Worm (Caenorhabditis elegans) whole organism, L1 larva: Measurements from ENCODE around the gene F17A9.5.

Source experiments
- C16A3.4 ChIP-seq: fragments of 150-350 bp; optimal IDR thresholded peaks from 2 replicates; lab custom pipeline; 2014; ENCODE audit warnings: missing biosample characterization, missing genetic modification characterization
- F16B12.6 ChIP-seq: fragments of 150-350 bp; optimal IDR thresholded peaks from 2 replicates; lab custom pipeline; 2014; ENCODE audit warnings: missing biosample characterization, missing genetic modification characterization
- aly-2 ChIP-seq: fragments of 150-350 bp; optimal IDR thresholded peaks from 2 replicates; lab custom pipeline; 2014; ENCODE audit warnings: missing biosample characterization, missing genetic modification characterization
- ama-1 ChIP-seq: fragments of 150-350 bp; optimal IDR thresholded peaks from 2 replicates; lab custom pipeline; 2014
- blmp-1 ChIP-seq: fragments of 150-350 bp; optimal IDR thresholded peaks from 2 replicates; lab custom pipeline; 2014; ENCODE audit warnings: missing biosample characterization, missing genetic modification characterization
- ceh-63 ChIP-seq: fragments of 200-800 bp; sonication (Bioruptor generic); optimal IDR thresholded peaks from 2 replicates; lab custom pipeline; 2018; ENCODE audit warnings: mild to moderate bottlenecking, missing genetic modification characterization, missing compliant biosample characterization
- ceh-8 ChIP-seq: fragments of 200-800 bp; sonication (Bioruptor generic); optimal IDR thresholded peaks from 2 replicates; lab custom pipeline; 2018; ENCODE audit warnings: mild to moderate bottlenecking, missing genetic modification characterization, moderate library complexity, missing compliant biosample characterization
- ceh-88 ChIP-seq: fragments of 200-800 bp; sonication (Bioruptor generic); IDR thresholded peaks from 2 replicates; pipeline ENCODE4 v1.3.6; 2022; ENCODE audit warnings: missing genetic modification characterization, missing compliant biosample characterization
- dsc-1 ChIP-seq: sonication (generic microtip); optimal IDR thresholded peaks from 2 replicates; lab custom pipeline; 2016; ENCODE audit warnings: mild to moderate bottlenecking, missing genetic modification characterization, missing compliant biosample characterization
- efl-3 ChIP-seq: fragments of 200-800 bp; sonication (Bioruptor generic); optimal IDR thresholded peaks from 2 replicates; lab custom pipeline; 2018; ENCODE audit warnings: mild to moderate bottlenecking, missing genetic modification characterization, missing compliant biosample characterization
- egl-13 ChIP-seq: sonication (generic microtip); optimal IDR thresholded peaks from 2 replicates; lab custom pipeline; 2016; ENCODE audit warnings: missing genotype, missing genetic modification reagents, missing genetic modification characterization, missing compliant biosample characterization
- egl-27 ChIP-seq, 2 experiments: fragments of 150-350 bp in 1 of 2; sonication (generic microtip); optimal IDR thresholded peaks; 3 replicates each; lab custom pipeline; 2017 to 2018; ENCODE audit warnings: missing biosample characterization in 2 of 2, missing genetic modification characterization in 2 of 2, missing genetic modification reagents in 2 of 2
- elt-2 ChIP-seq: sonication (generic microtip); optimal IDR thresholded peaks from 2 replicates; lab custom pipeline; 2016; ENCODE audit warnings: missing genetic modification characterization, mild to moderate bottlenecking, inconsistent platforms, missing compliant biosample characterization, missing genetic modification reagents
- elt-3 ChIP-seq, 6 experiments: fragments of 150-350 bp in 1 of 6; sonication (generic microtip); optimal IDR thresholded peaks; 2 replicates each; lab custom pipeline; 2017 to 2018; ENCODE audit warnings: missing biosample characterization in 6 of 6, missing genetic modification characterization in 6 of 6, inconsistent platforms in 1 of 6
- fkh-10 ChIP-seq: sonication (generic microtip); optimal IDR thresholded peaks from 2 replicates; lab custom pipeline; 2017; ENCODE audit warnings: missing biosample characterization, missing genetic modification reagents, missing genetic modification characterization
- fkh-4 ChIP-seq: sonication (generic microtip); optimal IDR thresholded peaks from 2 replicates; lab custom pipeline; 2016; ENCODE audit warnings: missing compliant biosample characterization, missing genetic modification characterization, borderline replicate concordance
- grh-1 ChIP-seq: fragments of 200-800 bp; sonication (Bioruptor generic); IDR thresholded peaks from 2 replicates; pipeline ENCODE4 v1.3.6; 2022; ENCODE audit warnings: missing genetic modification reagents, missing genetic modification characterization, missing compliant biosample characterization
- hlh-4 ChIP-seq: sonication (generic microtip); optimal IDR thresholded peaks from 2 replicates; lab custom pipeline; 2016; ENCODE audit warnings: mild to moderate bottlenecking, missing genetic modification characterization, missing compliant biosample characterization
- irx-1 ChIP-seq: sonication (generic microtip); optimal IDR thresholded peaks from 2 replicates; lab custom pipeline; 2016; ENCODE audit warnings: missing genetic modification characterization, missing compliant biosample characterization
- lin-13 ChIP-seq: fragments of 150-350 bp; optimal IDR thresholded peaks from 2 replicates; lab custom pipeline; 2014; ENCODE audit warnings: missing biosample characterization, missing genetic modification reagents, missing genetic modification characterization
- lin-15B ChIP-seq: fragments of 150-350 bp; sonication (generic microtip); optimal IDR thresholded peaks from 3 replicates; lab custom pipeline; 2014; ENCODE audit warnings: missing biosample characterization, missing genetic modification characterization
- lin-35 ChIP-seq, 2 experiments: fragments of 150-350 bp; optimal IDR thresholded peaks; 2 replicates each; lab custom pipeline; 2014; ENCODE audit warnings: missing biosample characterization in 2 of 2, missing genetic modification characterization in 2 of 2, missing genetic modification reagents in 2 of 2
- lin-39 ChIP-seq: fragments of 150-350 bp; optimal IDR thresholded peaks from 2 replicates; lab custom pipeline; 2014; ENCODE audit warnings: missing biosample characterization, missing genetic modification reagents, missing genetic modification characterization
- lir-3 ChIP-seq: sonication (generic microtip); optimal IDR thresholded peaks from 2 replicates; lab custom pipeline; 2016; ENCODE audit warnings: mild to moderate bottlenecking, missing genetic modification characterization, moderate library complexity, missing compliant biosample characterization; ENCODE audit not compliant: poor library complexity
- lsy-2 ChIP-seq, 2 experiments: fragments of 150-350 bp; optimal IDR thresholded peaks; 2 replicates each; lab custom pipeline; 2014; ENCODE audit warnings: missing biosample characterization in 2 of 2, missing genetic modification characterization in 2 of 2
- mab-9 ChIP-seq: fragments of 200-800 bp; sonication (Bioruptor generic); IDR thresholded peaks from 2 replicates; pipeline ENCODE4 v1.3.6; 2022; ENCODE audit warnings: missing genetic modification reagents, missing genetic modification characterization, missing compliant biosample characterization
- mdl-1 ChIP-seq, 2 experiments: fragments of 150-350 bp; optimal IDR thresholded peaks; 2 replicates each; lab custom pipeline; 2014 to 2017; ENCODE audit warnings: missing biosample characterization in 2 of 2, missing genetic modification characterization in 2 of 2, inconsistent platforms in 1 of 2
- mep-1 ChIP-seq: fragments of 150-350 bp; optimal IDR thresholded peaks from 2 replicates; lab custom pipeline; 2014; ENCODE audit warnings: missing biosample characterization, missing genetic modification characterization
- nhr-11 ChIP-seq: fragments of 150-350 bp; optimal IDR thresholded peaks from 2 replicates; lab custom pipeline; 2014; ENCODE audit warnings: missing biosample characterization, missing genetic modification characterization
- nhr-19 ChIP-seq: fragments of 200-800 bp; sonication (Bioruptor generic); conservative IDR thresholded peaks from 2 replicates; pipeline ENCODE4 v1.3.6; 2022; ENCODE audit warnings: missing genetic modification characterization, missing compliant biosample characterization
- nhr-20 ChIP-seq: sonication (generic microtip); optimal IDR thresholded peaks from 2 replicates; lab custom pipeline; 2016; ENCODE audit warnings: mild to moderate bottlenecking, missing genetic modification characterization, missing compliant biosample characterization
- nhr-237 ChIP-seq: fragments of 150-350 bp; optimal IDR thresholded peaks from 2 replicates; lab custom pipeline; 2014; ENCODE audit warnings: missing biosample characterization, missing genetic modification characterization
- nhr-28 ChIP-seq: fragments of 150-350 bp; optimal IDR thresholded peaks from 2 replicates; lab custom pipeline; 2014; ENCODE audit warnings: missing biosample characterization, missing genetic modification characterization
- nhr-47 ChIP-seq: sonication (generic microtip); optimal IDR thresholded peaks from 2 replicates; lab custom pipeline; 2016; ENCODE audit warnings: mild to moderate bottlenecking, missing genetic modification characterization, moderate library complexity, missing compliant biosample characterization
- nhr-71 ChIP-seq: sonication (generic microtip); optimal IDR thresholded peaks from 2 replicates; lab custom pipeline; 2016; ENCODE audit warnings: mild to moderate bottlenecking, missing genetic modification characterization, moderate library complexity, missing compliant biosample characterization
- nhr-76 ChIP-seq: sonication (generic microtip); optimal IDR thresholded peaks from 2 replicates; lab custom pipeline; 2017; ENCODE audit warnings: missing biosample characterization, missing genetic modification characterization
- nhr-77 ChIP-seq: fragments of 150-350 bp; optimal IDR thresholded peaks from 2 replicates; lab custom pipeline; 2014; ENCODE audit warnings: missing biosample characterization, missing genetic modification characterization
- nhr-84 ChIP-seq: sonication (generic microtip); optimal IDR thresholded peaks from 2 replicates; lab custom pipeline; 2017; ENCODE audit warnings: missing biosample characterization, missing genetic modification characterization
- nhr-85 ChIP-seq: sonication (generic microtip); peaks from one replicate; lab custom pipeline; 2016; ENCODE audit warnings: missing genetic modification characterization, inconsistent platforms, missing compliant biosample characterization
- pag-3 ChIP-seq: sonication (generic microtip); optimal IDR thresholded peaks from 2 replicates; lab custom pipeline; 2017; ENCODE audit warnings: missing genetic modification characterization, mild to moderate bottlenecking, missing compliant biosample characterization, antibody characterized with exemption, borderline replicate concordance; ENCODE audit not compliant: insufficient read depth
- pax-3 ChIP-seq: fragments of 200-800 bp; sonication (Bioruptor generic); optimal IDR thresholded peaks from 2 replicates; lab custom pipeline; 2018; ENCODE audit warnings: mild to moderate bottlenecking, missing genetic modification characterization, moderate library complexity, missing compliant biosample characterization
- pqm-1 ChIP-seq: sonication (generic microtip); optimal IDR thresholded peaks from 3 replicates; lab custom pipeline; 2017; ENCODE audit warnings: missing biosample characterization, missing genetic modification characterization
- rnt-1 ChIP-seq: sonication (generic microtip); optimal IDR thresholded peaks from 2 replicates; lab custom pipeline; 2016; ENCODE audit warnings: mild to moderate bottlenecking, missing genetic modification characterization, moderate library complexity, missing compliant biosample characterization
- skn-1 ChIP-seq: fragments of 150-350 bp; optimal IDR thresholded peaks from 2 replicates; lab custom pipeline; 2014; ENCODE audit warnings: missing biosample characterization, missing genetic modification characterization
- snpc-4 ChIP-seq: fragments of 150-350 bp; optimal IDR thresholded peaks from 2 replicates; lab custom pipeline; 2014; ENCODE audit warnings: missing biosample characterization, missing genetic modification characterization
- sox-4 ChIP-seq: sonication (generic microtip); optimal IDR thresholded peaks from 2 replicates; lab custom pipeline; 2016; ENCODE audit warnings: missing genetic modification characterization, missing compliant biosample characterization
- sptf-1 ChIP-seq: fragments of 150-350 bp; optimal IDR thresholded peaks from 2 replicates; lab custom pipeline; 2014; ENCODE audit warnings: missing biosample characterization, missing genetic modification characterization
- unc-30 ChIP-seq: sonication (generic microtip); optimal IDR thresholded peaks from 2 replicates; lab custom pipeline; 2017; ENCODE audit warnings: missing biosample characterization, missing genetic modification characterization
- unc-62 ChIP-seq: fragments of 150-350 bp; optimal IDR thresholded peaks from 2 replicates; lab custom pipeline; 2014; ENCODE audit warnings: missing biosample characterization, missing genetic modification reagents, missing genetic modification characterization
- unc-86 ChIP-seq: sonication (generic microtip); optimal IDR thresholded peaks from 2 replicates; lab custom pipeline; 2016; ENCODE audit warnings: missing genetic modification characterization, missing compliant biosample characterization
- unc-98 ChIP-seq: fragments of 200-800 bp; sonication (Bioruptor generic); IDR thresholded peaks from 2 replicates; pipeline ENCODE4 v1.3.6; 2022; ENCODE audit warnings: missing genetic modification characterization, missing compliant biosample characterization
- vab-15 ChIP-seq: sonication (generic microtip); optimal IDR thresholded peaks from 2 replicates; lab custom pipeline; 2017; ENCODE audit warnings: missing genotype, mild to moderate bottlenecking, missing genetic modification characterization, missing compliant biosample characterization
- zag-1 ChIP-seq: fragments of 150-350 bp; optimal IDR thresholded peaks from 2 replicates; lab custom pipeline; 2014; ENCODE audit warnings: missing biosample characterization, missing genetic modification characterization
- zip-4 ChIP-seq: fragments of 200-800 bp; sonication (Bioruptor generic); optimal IDR thresholded peaks from 2 replicates; lab custom pipeline; 2018; ENCODE audit warnings: mild to moderate bottlenecking, missing genetic modification characterization, moderate library complexity, missing compliant biosample characterization

The F17A9.5 gene

DNA sequence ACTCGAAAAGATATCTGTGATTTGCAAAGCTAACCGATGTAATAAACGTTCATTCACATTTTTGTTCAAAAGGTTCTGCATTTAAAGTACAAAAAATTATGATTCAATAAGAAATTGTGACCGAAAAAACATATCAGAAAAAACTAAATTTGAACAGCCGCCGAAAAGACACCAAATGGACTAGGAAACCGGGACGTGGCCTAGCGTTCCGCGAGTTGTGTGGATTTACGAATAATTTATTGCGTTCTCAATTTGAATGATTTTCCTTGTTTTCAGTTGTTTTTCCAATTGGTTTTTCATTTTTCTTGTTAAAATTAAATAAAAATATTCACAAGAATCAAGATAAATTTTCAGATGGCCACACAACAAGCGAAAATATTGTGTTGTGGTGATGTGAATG is 5.3 kb downstream of the F17A9.5 start, which contains the start of gene cwf-19L1:
TSS of gene cwf-19L1 (plus strand) at position 355 of the 400 bp plus-strand sequence.
- TF ChIP-seq rnt-1 (tag; lab: Kevin White, UChicago) (peak; percentile 96), nhr-77 (tag; lab: Kevin White, UChicago) (no peak), grh-1 (GFP tag; lab: Robert Waterston, UW) (peak; percentile 45; the same call in 1 of the 2 replicates), pqm-1 (no peak), pax-3 (tag; lab: Kevin White, UChicago) (no peak), vab-15 (no peak), aly-2 (tag; lab: Kevin White, UChicago) (no peak), egl-13 (peak; percentile 68), fkh-10 (GFP tag; lab: Kevin White, UChicago) (no peak), nhr-47 (tag; lab: Kevin White, UChicago) (peak; percentile 82), F16B12.6 (tag; lab: Kevin White, UChicago) (peak; percentile 43), irx-1 (tag; lab: Kevin White, UChicago) (peak; percentile 77), lin-13 (GFP tag; lab: Kevin White, UChicago) (no peak), fkh-4 (tag; lab: Kevin White, UChicago) (peak; percentile 74), nhr-76 (no peak), dsc-1 (tag; lab: Kevin White, UChicago) (peak; percentile 80), lin-39 (tag; lab: Kevin White, UChicago) (no peak), nhr-85 (peak; percentile 88), nhr-19 (peak; percentile 66), ceh-8 (GFP tag; lab: Kevin White, UChicago) (no peak), sox-4 (tag; lab: Kevin White, UChicago) (peak; percentile 65), lsy-2 (tag; optimal IDR thresholded peaks at IDR 0.05; lab: Kevin White, UChicago) (peak; percentile 71 to 78), elt-3 (tag; optimal IDR thresholded peaks at IDR 0.05; lab: Kevin White, UChicago) (peak in 2 of 6 experiments; percentile 1 to 29), nhr-20 (tag; lab: Kevin White, UChicago) (peak; percentile 73), unc-98 (GFP tag; lab: Robert Waterston, UW) (peak; percentile 6; the same call in 1 of the 2 replicates), nhr-28 (tag; lab: Kevin White, UChicago) (no peak), lin-15B (tag; lab: Kevin White, UChicago) (peak; percentile 63), pag-3 (tag; lab: Kevin White, UChicago) (no peak), unc-86 (tag; lab: Kevin White, UChicago) (peak; percentile 40), blmp-1 (tag; lab: Kevin White, UChicago) (peak; percentile 61), unc-62 (GFP tag; lab: Kevin White, UChicago) (no peak), skn-1 (tag; lab: Kevin White, UChicago) (peak; percentile 52), zip-4 (no peak), mab-9 (GFP tag; lab: Robert Waterston, UW) (peak; percentile 54), sptf-1 (tag; lab: Kevin White, UChicago) (no peak), egl-27 (tag; optimal IDR thresholded peaks at IDR 0.05; lab: Kevin White, UChicago) (no peak), lir-3 (tag; lab: Kevin White, UChicago) (peak; percentile 91), ama-1 (lab: Kevin White, UChicago) (peak; percentile 32), mep-1 (peak; percentile 53), ceh-63 (GFP tag; lab: Kevin White, UChicago) (no peak), nhr-84 (tag; lab: Kevin White, UChicago) (no peak), elt-2 (tag; lab: Kevin White, UChicago) (peak; percentile 24), efl-3 (GFP tag; lab: Kevin White, UChicago) (no peak), C16A3.4 (peak; percentile 53), ceh-88 (no peak), lin-35 (GFP tag; optimal IDR thresholded peaks at IDR 0.05; lab: Kevin White, UChicago) (peak; percentile 95 to 96), nhr-71 (tag; lab: Kevin White, UChicago) (peak; percentile 79), nhr-237 (tag; lab: Kevin White, UChicago) (no peak), snpc-4 (tag; lab: Kevin White, UChicago) (peak; percentile 24), hlh-4 (tag; lab: Kevin White, UChicago) (no peak), nhr-11 (tag; lab: Kevin White, UChicago) (no peak), mdl-1 (tag; optimal IDR thresholded peaks at IDR 0.05; lab: Kevin White, UChicago) (peak in 1 of 2 experiments; percentile 63), unc-30 (tag; lab: Kevin White, UChicago) (no peak), zag-1 (tag; lab: Kevin White, UChicago) (no peak)
